Worm (Caenorhabditis elegans): ENCODE measurements around the gene C02F5.3.
A peak's percentile ranks its signal among the peaks of the same experiment; 100 is the strongest.

DNA sequence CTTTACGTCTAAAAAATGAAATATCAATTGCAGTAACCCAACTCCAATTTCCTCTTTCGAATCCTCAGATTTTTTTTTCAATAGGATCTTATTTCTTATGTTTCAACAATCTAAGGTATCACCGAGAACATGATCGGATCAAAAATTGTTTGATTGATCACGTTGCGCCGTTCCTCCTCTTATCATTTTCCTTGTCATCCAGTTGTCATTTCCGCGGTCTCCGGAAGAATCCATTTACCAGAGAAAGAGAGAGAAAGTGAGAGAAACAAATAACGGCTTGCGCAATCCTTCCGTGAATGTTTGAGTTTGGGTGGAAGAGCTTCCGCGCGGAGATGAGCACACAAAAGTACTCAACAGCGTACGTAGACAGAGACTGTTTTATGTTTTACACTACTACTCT lies 47.6 kb downstream of the C02F5.3 start:
- TF ChIP-seq lin-39 (tag; optimal IDR thresholded peaks at IDR 0.05) (no peak), mep-1 (tag; optimal IDR thresholded peaks at IDR 0.05) (no peak), nhr-28 (tag; optimal IDR thresholded peaks at IDR 0.05) (peak; percentile 3), ama-1 (optimal IDR thresholded peaks at IDR 0.05) (no peak), mdl-1 (tag; optimal IDR thresholded peaks at IDR 0.05) (no peak), attf-4 (tag; optimal IDR thresholded peaks at IDR 0.05) (no peak), pha-4 (GFP tag; IDR thresholded peaks at IDR 0.05) (no peak), pha-4 (tag; optimal IDR thresholded peaks at IDR 0.05) (no peak), ceh-82 (tag; optimal IDR thresholded peaks at IDR 0.05) (no peak), zag-1 (tag; optimal IDR thresholded peaks at IDR 0.05) (no peak), fos-1 (tag; optimal IDR thresholded peaks at IDR 0.05) (no peak), hmg-1.1 (GFP tag; IDR thresholded peaks at IDR 0.05) (no peak), aly-2 (tag; optimal IDR thresholded peaks at IDR 0.05) (no peak)

Measured in whole organism, L4 larva.